Worm (Caenorhabditis elegans) whole organism, late embryonic: ENCODE results near the gene Y61A9LA.7.

ENCODE experiments used
- dve-1 ChIP-seq: sonication (generic microtip); optimal IDR thresholded peaks from 2 replicates; lab custom pipeline; 2017; ENCODE audit warnings: antibody characterized with exemption, mild to moderate bottlenecking, missing genetic modification characterization, missing compliant biosample characterization
- lim-6 ChIP-seq: sonication (generic microtip); optimal IDR thresholded peaks from 2 replicates; lab custom pipeline; 2016; ENCODE audit warnings: missing genetic modification characterization, missing compliant biosample characterization
- pat-9 ChIP-seq: fragments of 200-800 bp; sonication (Bioruptor generic); optimal IDR thresholded peaks from 2 replicates; lab custom pipeline; 2018; ENCODE audit warnings: mild to moderate bottlenecking, missing genetic modification characterization, moderate library complexity, missing compliant biosample characterization

- TF ChIP-seq pat-9 (tag; lab: Kevin White, UChicago) (no peak), dve-1 (no peak), lim-6 (no peak)
Observed at ce11 chrV:4518657-4519056, 40.9 kb downstream of the Y61A9LA.7 start.
